Worm (Caenorhabditis elegans) whole organism, midembryonic: ENCODE measurements around the gene F32H5.3.

Source experiments
- cog-1 ChIP-seq: sonication (generic microtip); optimal IDR thresholded peaks from 2 replicates; lab custom pipeline; 2016; ENCODE audit warnings: missing genetic modification characterization, missing compliant biosample characterization
- flt-1 ChIP-seq: fragments of 200-800 bp; sonication (Bioruptor generic); IDR thresholded peaks from 2 replicates; pipeline ENCODE4 v1.3.6; 2022; ENCODE audit warnings: missing genetic modification characterization, missing compliant biosample characterization
- klf-2 ChIP-seq: fragments of 200-800 bp; sonication (Bioruptor generic); conservative IDR thresholded peaks from 2 replicates; pipeline ENCODE4 v1.3.6; 2022; ENCODE audit warnings: missing genetic modification reagents, missing genetic modification characterization, missing compliant biosample characterization
- med-1 ChIP-seq: sonication (generic microtip); optimal IDR thresholded peaks from 2 replicates; lab custom pipeline; 2017; ENCODE audit warnings: missing genetic modification characterization, mild to moderate bottlenecking, missing compliant biosample characterization, antibody characterized with exemption, missing genetic modification reagents; ENCODE audit not compliant: insufficient read depth
- tab-1 ChIP-seq: fragments of 200-800 bp; sonication (Bioruptor generic); IDR thresholded peaks from 2 replicates; pipeline ENCODE4 v1.3.6; 2022; ENCODE audit warnings: missing genetic modification characterization, missing compliant biosample characterization
- ztf-23 ChIP-seq: fragments of 200-800 bp; sonication (Bioruptor generic); IDR thresholded peaks from 2 replicates; pipeline ENCODE4 v1.3.6; 2022; ENCODE audit warnings: missing genetic modification reagents, missing genetic modification characterization, missing compliant biosample characterization
- ztf-29 ChIP-seq: fragments of 200-800 bp; sonication (Bioruptor generic); IDR thresholded peaks from 2 replicates; pipeline ENCODE4 v1.3.6; 2022; ENCODE audit warnings: missing genetic modification reagents, missing genetic modification characterization, missing compliant biosample characterization

ce11 chrV:13309806-13310205, 49.3 kb upstream of the F32H5.3 start:
- TF ChIP-seq ztf-23, result no peak
- no peak for TF ChIP-seq klf-2 (GFP tag; lab: Robert Waterston, UW)
- no peak for TF ChIP-seq med-1 (GFP tag; lab: Kevin White, UChicago)
- TF ChIP-seq ztf-29 (GFP tag; lab: Robert Waterston, UW), result no peak
- no peak for TF ChIP-seq tab-1 (GFP tag; lab: Robert Waterston, UW)
- no peak for TF ChIP-seq cog-1 (tag; lab: Kevin White, UChicago)
- no peak for TF ChIP-seq flt-1 (GFP tag; lab: Robert Waterston, UW)
